Worm (Caenorhabditis elegans) whole organism, L4 larva: ENCODE data around the gene T26A5.2.

ENCODE experiments used
- F10B5.3 ChIP-seq: sonication (generic microtip); optimal IDR thresholded peaks from 2 replicates; lab custom pipeline; 2016; ENCODE audit warnings: mild to moderate bottlenecking, missing genetic modification characterization, missing compliant biosample characterization
- F26F4.8 ChIP-seq: fragments of 200-800 bp; sonication (Bioruptor generic); conservative IDR thresholded peaks from 2 replicates; pipeline ENCODE4 v1.3.6; 2022; ENCODE audit warnings: missing genetic modification characterization, missing compliant biosample characterization
- F37D6.2 ChIP-seq: sonication (generic microtip); optimal IDR thresholded peaks from 2 replicates; lab custom pipeline; 2016; ENCODE audit warnings: mild to moderate bottlenecking, missing genetic modification characterization, missing compliant biosample characterization
- T20F7.1 ChIP-seq: fragments of 200-800 bp; sonication (Bioruptor generic); optimal IDR thresholded peaks from 2 replicates; lab custom pipeline; 2018; ENCODE audit warnings: mild to moderate bottlenecking, missing genetic modification characterization, missing compliant biosample characterization
- Y48G9A.11 ChIP-seq: fragments of 200-800 bp; sonication (Bioruptor generic); IDR thresholded peaks from 2 replicates; pipeline ENCODE4 v1.3.6; 2022; ENCODE audit warnings: missing genetic modification reagents, missing genetic modification characterization, missing compliant biosample characterization
- Y5F2A.4 ChIP-seq: fragments of 200-800 bp; sonication (Bioruptor generic); optimal IDR thresholded peaks from 2 replicates; lab custom pipeline; 2018; ENCODE audit warnings: mild to moderate bottlenecking, missing genetic modification characterization, missing compliant biosample characterization
- ZK546.5 ChIP-seq, 2 experiments: sonication (generic microtip); optimal IDR thresholded peaks; 2 replicates each; lab custom pipeline; 2017; ENCODE audit warnings: missing biosample characterization in 2 of 2, missing genetic modification characterization in 2 of 2
- attf-4 ChIP-seq: sonication (generic microtip); optimal IDR thresholded peaks from 3 replicates; lab custom pipeline; 2017; ENCODE audit warnings: missing biosample characterization, missing genetic modification characterization
- ceh-20 ChIP-seq: fragments of 200-800 bp; sonication (Bioruptor generic); IDR thresholded peaks from 2 replicates; pipeline ENCODE4 v1.3.6; 2022; ENCODE audit warnings: missing genetic modification reagents, missing genetic modification characterization, missing compliant biosample characterization
- ceh-28 ChIP-seq: fragments of 150-350 bp; optimal IDR thresholded peaks from 2 replicates; lab custom pipeline; 2014; ENCODE audit warnings: missing biosample characterization, missing genetic modification reagents, missing genetic modification characterization
- ceh-82 ChIP-seq: sonication (generic microtip); optimal IDR thresholded peaks from 2 replicates; lab custom pipeline; 2017; ENCODE audit warnings: missing biosample characterization, missing genetic modification characterization
- ces-1 ChIP-seq: fragments of 150-350 bp; sonication (generic microtip); optimal IDR thresholded peaks from 4 replicates; lab custom pipeline; 2014; ENCODE audit warnings: missing biosample characterization, missing genetic modification reagents, missing genetic modification characterization
- cey-2 ChIP-seq: sonication (generic microtip); optimal IDR thresholded peaks from 3 replicates; lab custom pipeline; 2017; ENCODE audit warnings: missing genetic modification characterization, mild to moderate bottlenecking, missing compliant biosample characterization, antibody characterized with exemption, borderline replicate concordance; ENCODE audit not compliant: insufficient read depth
- ctbp-1 ChIP-seq: fragments of 200-800 bp; sonication (Bioruptor generic); IDR thresholded peaks from 2 replicates; pipeline ENCODE4 v1.3.6; 2022; ENCODE audit warnings: missing genetic modification reagents, missing genetic modification characterization, missing compliant biosample characterization
- daf-8 ChIP-seq: fragments of 200-800 bp; sonication (Bioruptor generic); IDR thresholded peaks from 2 replicates; pipeline ENCODE4 v1.3.6; 2022; ENCODE audit warnings: missing genetic modification characterization, missing compliant biosample characterization
- dmd-9 ChIP-seq: fragments of 200-800 bp; sonication (Bioruptor generic); IDR thresholded peaks from 2 replicates; pipeline ENCODE4 v1.3.6; 2022; ENCODE audit warnings: missing genetic modification reagents, missing genetic modification characterization, missing compliant biosample characterization
- duxl-1 ChIP-seq: sonication (generic microtip); optimal IDR thresholded peaks from 2 replicates; lab custom pipeline; 2016; ENCODE audit warnings: mild to moderate bottlenecking, missing genetic modification characterization, moderate library complexity, missing compliant biosample characterization; ENCODE audit not compliant: poor library complexity
- dve-1 ChIP-seq: sonication (generic microtip); optimal IDR thresholded peaks from 2 replicates; lab custom pipeline; 2017; ENCODE audit warnings: antibody characterized with exemption, mild to moderate bottlenecking, missing genetic modification characterization, missing compliant biosample characterization; ENCODE audit not compliant: insufficient read depth
- egl-27 ChIP-seq: sonication (generic microtip); optimal IDR thresholded peaks from 3 replicates; lab custom pipeline; 2017; ENCODE audit warnings: missing biosample characterization, missing genetic modification reagents, missing genetic modification characterization
- fkh-10 ChIP-seq: fragments of 150-350 bp; optimal IDR thresholded peaks from 2 replicates; lab custom pipeline; 2014; ENCODE audit warnings: missing biosample characterization, missing genetic modification reagents, missing genetic modification characterization
- fos-1 ChIP-seq: fragments of 150-350 bp; optimal IDR thresholded peaks from 2 replicates; lab custom pipeline; 2014; ENCODE audit warnings: missing biosample characterization, missing genetic modification characterization
- gei-8 ChIP-seq: fragments of 200-800 bp; sonication (Bioruptor generic); optimal IDR thresholded peaks from 2 replicates; lab custom pipeline; 2018; ENCODE audit warnings: mild to moderate bottlenecking, missing genetic modification characterization, missing compliant biosample characterization
- hlh-11 ChIP-seq: fragments of 200-800 bp; sonication (Bioruptor generic); optimal IDR thresholded peaks from 2 replicates; lab custom pipeline; 2018; ENCODE audit warnings: mild to moderate bottlenecking, missing genetic modification characterization, missing compliant biosample characterization
- hlh-30 ChIP-seq: sonication (generic microtip); optimal IDR thresholded peaks from 2 replicates; lab custom pipeline; 2017; ENCODE audit warnings: antibody characterized with exemption, mild to moderate bottlenecking, missing genetic modification characterization, missing compliant biosample characterization; ENCODE audit not compliant: insufficient read depth
- lim-7 ChIP-seq: fragments of 200-800 bp; sonication (Bioruptor generic); IDR thresholded peaks from 2 replicates; pipeline ENCODE4 v1.3.6; 2022; ENCODE audit warnings: missing genetic modification characterization, missing compliant biosample characterization
- lin-13 ChIP-seq: fragments of 150-350 bp; optimal IDR thresholded peaks from 2 replicates; lab custom pipeline; 2014; ENCODE audit warnings: missing biosample characterization, missing genetic modification reagents, missing genetic modification characterization
- lin-29 ChIP-seq: fragments of 200-800 bp; sonication (Bioruptor generic); IDR thresholded peaks from 2 replicates; pipeline ENCODE4 v1.3.6; 2022; ENCODE audit warnings: missing genetic modification reagents, missing genetic modification characterization, missing compliant biosample characterization
- lin-38 ChIP-seq: fragments of 200-800 bp; sonication (Bioruptor generic); IDR thresholded peaks from 2 replicates; pipeline ENCODE4 v1.3.6; 2022; ENCODE audit warnings: missing genetic modification reagents, missing genetic modification characterization, missing compliant biosample characterization
- lin-39 ChIP-seq: fragments of 150-350 bp; optimal IDR thresholded peaks from 2 replicates; lab custom pipeline; 2014; ENCODE audit warnings: missing biosample characterization, missing genetic modification reagents, missing genetic modification characterization
- lsy-2 ChIP-seq, 2 experiments: fragments of 150-350 bp in 1 of 2; sonication (generic microtip) in 1 of 2; optimal IDR thresholded peaks; 2 replicates each; lab custom pipeline; 2014 to 2017; ENCODE audit warnings: missing biosample characterization in 2 of 2, missing genetic modification characterization in 2 of 2
- madf-5 ChIP-seq, 2 experiments: fragments of 200-800 bp; sonication (Bioruptor generic); IDR thresholded peaks; 2 replicates each; pipeline ENCODE4 v1.3.6; 2022; ENCODE audit warnings: missing compliant biosample characterization in 2 of 2, missing genetic modification characterization in 2 of 2
- mdt-29 ChIP-seq: fragments of 200-800 bp; sonication (Bioruptor generic); IDR thresholded peaks from 2 replicates; pipeline ENCODE4 v1.3.6; 2022; ENCODE audit warnings: missing genetic modification reagents, missing genetic modification characterization, missing compliant biosample characterization
- mep-1 ChIP-seq: fragments of 150-350 bp; sonication (generic microtip); optimal IDR thresholded peaks from 3 replicates; lab custom pipeline; 2014; ENCODE audit warnings: missing biosample characterization, missing genetic modification characterization
- mes-2 ChIP-seq: sonication (generic microtip); optimal IDR thresholded peaks from 2 replicates; lab custom pipeline; 2016; ENCODE audit warnings: missing genotype, mild to moderate bottlenecking, missing genetic modification characterization, missing compliant biosample characterization; ENCODE audit not compliant: poor library complexity, severe bottlenecking
- mxl-2 ChIP-seq: fragments of 200-800 bp; sonication (Bioruptor generic); conservative IDR thresholded peaks from 2 replicates; pipeline ENCODE4 v1.3.6; 2022; ENCODE audit warnings: missing genetic modification reagents, missing genetic modification characterization, missing compliant biosample characterization
- mxl-3 ChIP-seq: fragments of 200-800 bp; sonication (Bioruptor generic); optimal IDR thresholded peaks from 2 replicates; lab custom pipeline; 2018; ENCODE audit warnings: mild to moderate bottlenecking, missing genetic modification characterization, missing compliant biosample characterization
- nhr-237 ChIP-seq: sonication (generic microtip); optimal IDR thresholded peaks from 2 replicates; lab custom pipeline; 2017; ENCODE audit warnings: missing biosample characterization, missing genetic modification characterization
- nhr-42 ChIP-seq: fragments of 200-800 bp; sonication (Bioruptor generic); IDR thresholded peaks from 2 replicates; pipeline ENCODE4 v1.3.6; 2022; ENCODE audit warnings: missing genetic modification characterization, missing compliant biosample characterization
- nhr-48 ChIP-seq: sonication (generic microtip); optimal IDR thresholded peaks from 2 replicates; lab custom pipeline; 2016; ENCODE audit warnings: mild to moderate bottlenecking, missing genetic modification characterization, missing compliant biosample characterization
- nhr-6 ChIP-seq: fragments of 150-350 bp; optimal IDR thresholded peaks from 2 replicates; lab custom pipeline; 2014; ENCODE audit warnings: missing biosample characterization, missing genetic modification characterization
- nhr-77 ChIP-seq: fragments of 150-350 bp; optimal IDR thresholded peaks from 2 replicates; lab custom pipeline; 2014; ENCODE audit warnings: missing biosample characterization, missing genetic modification characterization
- pha-4 ChIP-seq, 2 experiments: fragments of 150-350 bp in 1 of 2; fragments of 200-800 bp in 1 of 2; sonication (Bioruptor generic) in 1 of 2; IDR thresholded peaks in 1 of 2; optimal IDR thresholded peaks in 1 of 2; 2 replicates each; pipeline versions ENCODE4 v1.3.6 to Lab custom; 2014 to 2022; ENCODE audit warnings: missing genetic modification characterization in 2 of 2, missing genetic modification reagents in 2 of 2, missing biosample characterization in 1 of 2, missing compliant biosample characterization in 1 of 2
- rbr-2 ChIP-seq: sonication (generic microtip); optimal IDR thresholded peaks from 2 replicates; lab custom pipeline; 2016; ENCODE audit warnings: missing genotype, missing genetic modification characterization, missing compliant biosample characterization
- spr-3 ChIP-seq: fragments of 200-800 bp; sonication (Bioruptor generic); optimal IDR thresholded peaks from 2 replicates; lab custom pipeline; 2018; ENCODE audit warnings: mild to moderate bottlenecking, missing genetic modification characterization, missing compliant biosample characterization
- tra-1 ChIP-seq: fragments of 200-800 bp; sonication (Bioruptor generic); IDR thresholded peaks from 2 replicates; pipeline ENCODE4 v1.3.6; 2022; ENCODE audit warnings: missing genetic modification reagents, missing genetic modification characterization, missing compliant biosample characterization
- unc-39 ChIP-seq: sonication (generic microtip); optimal IDR thresholded peaks from 2 replicates; lab custom pipeline; 2017; ENCODE audit warnings: missing biosample characterization, missing genetic modification characterization
- unc-62 ChIP-seq, 3 experiments: fragments of 150-350 bp in 1 of 3; sonication (generic microtip); optimal IDR thresholded peaks in 2 of 3; peaks in 1 of 3; 1 replicate in 1 of 3; 2 replicates in 2 of 3; lab custom pipeline; 2014 to 2017; ENCODE audit warnings: missing biosample characterization in 3 of 3, missing genetic modification characterization in 3 of 3, missing genetic modification reagents in 3 of 3, missing genotype in 1 of 3
- vab-7 ChIP-seq: fragments of 200-800 bp; sonication (Bioruptor generic); IDR thresholded peaks from 2 replicates; pipeline ENCODE4 v1.3.6; 2022; ENCODE audit warnings: missing genetic modification reagents, missing genetic modification characterization, missing compliant biosample characterization
- zag-1 ChIP-seq: fragments of 150-350 bp; optimal IDR thresholded peaks from 2 replicates; lab custom pipeline; 2014; ENCODE audit warnings: missing biosample characterization, missing genetic modification characterization
- zfp-2 ChIP-seq: sonication (generic microtip); optimal IDR thresholded peaks from 2 replicates; lab custom pipeline; 2016; ENCODE audit warnings: mild to moderate bottlenecking, missing genetic modification characterization, missing compliant biosample characterization

T26A5.2 gene

DNA sequence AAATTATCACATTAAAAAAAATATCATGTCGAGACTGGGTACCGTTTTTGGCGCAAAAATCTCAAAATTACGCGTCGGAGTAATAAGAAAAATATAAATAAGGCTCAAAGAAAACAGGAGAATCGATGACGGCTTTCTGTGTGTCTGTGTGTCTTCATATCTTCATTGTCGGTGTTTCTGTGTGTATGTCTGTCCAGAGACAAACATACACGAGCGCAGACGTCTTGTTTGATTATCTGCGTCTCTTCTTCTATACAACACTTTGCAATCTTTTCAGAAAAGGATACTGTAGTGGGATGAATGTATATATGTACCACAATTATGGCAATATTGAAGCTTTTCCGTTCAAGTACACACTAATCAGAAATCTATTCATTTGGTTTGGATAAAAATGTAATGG is 22.8 kb upstream of the T26A5.2 start, which contains the start of gene C05D11.13 (continued):
- TF ChIP-seq pha-4 (GFP tag; IDR thresholded peaks at IDR 0.05; lab: Robert Waterston, UW) (no peak), pha-4 (tag; optimal IDR thresholded peaks at IDR 0.05; lab: Kevin White, UChicago) (peak; percentile 77), egl-27 (tag; lab: Kevin White, UChicago) (no peak), nhr-77 (tag; lab: Kevin White, UChicago) (no peak), tra-1 (no peak), lsy-2 (tag; optimal IDR thresholded peaks at IDR 0.05; lab: Kevin White, UChicago) (peak in 1 of 2 experiments; percentile 86), attf-4 (tag; lab: Kevin White, UChicago) (no peak), madf-5 (GFP tag; IDR thresholded peaks at IDR 0.05; lab: Robert Waterston, UW) (no peak), fkh-10 (no peak), Y5F2A.4 (GFP tag; lab: Kevin White, UChicago) (no peak), dmd-9 (GFP tag; lab: Robert Waterston, UW) (no peak), mdt-29 (GFP tag; lab: Robert Waterston, UW) (no peak), dve-1 (tag; lab: Kevin White, UChicago) (peak; percentile 64), Y48G9A.11 (GFP tag; lab: Robert Waterston, UW) (no peak), lin-38 (GFP tag; lab: Robert Waterston, UW) (peak; percentile 58), ces-1 (GFP tag; lab: Kevin White, UChicago) (no peak), F37D6.2 (tag; lab: Kevin White, UChicago) (no peak), vab-7 (GFP tag; lab: Robert Waterston, UW) (no peak), spr-3 (GFP tag; lab: Kevin White, UChicago) (no peak), ZK546.5 (tag; optimal IDR thresholded peaks at IDR 0.05; lab: Kevin White, UChicago) (no peak), lin-29 (no peak), gei-8 (GFP tag; lab: Kevin White, UChicago) (no peak), mxl-2 (GFP tag; lab: Robert Waterston, UW) (no peak), zag-1 (tag; lab: Kevin White, UChicago) (no peak), nhr-237 (tag; lab: Kevin White, UChicago) (no peak), lin-39 (no peak), mes-2 (tag; lab: Kevin White, UChicago) (peak; percentile 56), cey-2 (no peak), ctbp-1 (GFP tag; lab: Robert Waterston, UW) (no peak), rbr-2 (peak; percentile 37), mep-1 (tag; lab: Kevin White, UChicago) (peak; percentile 73), mxl-3 (peak; percentile 42), unc-39 (tag; lab: Kevin White, UChicago) (no peak), lim-7 (GFP tag; lab: Robert Waterston, UW) (no peak), F26F4.8 (GFP tag; lab: Robert Waterston, UW) (no peak), daf-8 (GFP tag; lab: Robert Waterston, UW) (no peak), ceh-28 (tag; lab: Kevin White, UChicago) (no peak), zfp-2 (tag; lab: Kevin White, UChicago) (no peak), hlh-30 (tag; lab: Kevin White, UChicago) (peak; percentile 56), ceh-82 (tag; lab: Kevin White, UChicago) (no peak), duxl-1 (tag; lab: Kevin White, UChicago) (peak; percentile 66), nhr-42 (GFP tag; lab: Robert Waterston, UW) (no peak), T20F7.1 (GFP tag; lab: Kevin White, UChicago) (no peak), ceh-20 (GFP tag; lab: Robert Waterston, UW) (no peak), hlh-11 (peak; percentile 49), F10B5.3 (tag; lab: Kevin White, UChicago) (peak; percentile 31), fos-1 (tag; lab: Kevin White, UChicago) (no peak), unc-62 (GFP tag; optimal IDR thresholded peaks at IDR 0.05 in 1 of 2; lab: Kevin White, UChicago) (no peak), unc-62 (tag; optimal IDR thresholded peaks at IDR 0.05; lab: Kevin White, UChicago) (no peak), nhr-48 (tag; lab: Kevin White, UChicago) (no peak), nhr-6 (tag; lab: Kevin White, UChicago) (peak; percentile 54), lin-13 (GFP tag; lab: Kevin White, UChicago) (no peak)
